Fruit fly (Drosophila melanogaster): ENCODE data around the gene Teh4.

Gene Teh4

dm6 chr3L:4148406-4148975, 29.6 kb downstream of the Teh4 start, which contains the start of gene CG1299 (continued):
- no peak for TF ChIP-seq CG17328 (GFP tag; IDR thresholded peaks at IDR 0.05)
- no peak for TF ChIP-seq zf30C (GFP tag; optimal IDR thresholded peaks at IDR 0.05)
- TF ChIP-seq CG13894 (tag; optimal IDR thresholded peaks at IDR 0.05): peak; percentile 50
- no peak for TF ChIP-seq CG17385 (GFP tag; optimal IDR thresholded peaks at IDR 0.05)
- no peak for TF ChIP-seq CG7271 (tag; optimal IDR thresholded peaks at IDR 0.05)
- TF ChIP-seq oc (tag; optimal IDR thresholded peaks at IDR 0.05): no peak
- TF ChIP-seq Bteb2 (GFP tag; optimal IDR thresholded peaks at IDR 0.05): no peak
- peak; percentile 13; the same call in 1 of the 2 replicates for TF ChIP-seq amos (GFP tag; IDR thresholded peaks at IDR 0.05; ENCODE audit: partially characterized antibody)
- TF ChIP-seq CG13287 (GFP tag; IDR thresholded peaks at IDR 0.05; ENCODE audit: partially characterized antibody): peak; percentile 12; the same call in 1 of the 2 replicates
- no peak for TF ChIP-seq C15 (GFP tag; IDR thresholded peaks at IDR 0.05)
- no peak for TF ChIP-seq CG7372 (GFP tag; IDR thresholded peaks at IDR 0.05)
- TF ChIP-seq wdn (GFP tag; IDR thresholded peaks at IDR 0.05): no peak
- TF ChIP-seq CG7357 (GFP tag; IDR thresholded peaks at IDR 0.05): no peak
- TF ChIP-seq ham (GFP tag; IDR thresholded peaks at IDR 0.05): 0 out of 2 replicates have a peak, but pooled peaks have one; percentile 31
- TF ChIP-seq CG7928 (GFP tag; optimal IDR thresholded peaks at IDR 0.05): no peak
- no peak for TF ChIP-seq usp (GFP tag; optimal IDR thresholded peaks at IDR 0.05)
- no peak for TF ChIP-seq D19B (GFP tag; optimal IDR thresholded peaks at IDR 0.05)
- no peak for TF ChIP-seq ab (GFP tag; optimal IDR thresholded peaks at IDR 0.05)
- no peak for TF ChIP-seq HLH54F (GFP tag; optimal IDR thresholded peaks at IDR 0.05)
- TF ChIP-seq gt (GFP tag; IDR thresholded peaks at IDR 0.05): no peak
- TF ChIP-seq ap (GFP tag; IDR thresholded peaks at IDR 0.05): no peak
- TF ChIP-seq dmrt99B (tag; optimal IDR thresholded peaks at IDR 0.05): no peak
- TF ChIP-seq Deaf1 (tag; optimal IDR thresholded peaks at IDR 0.05): peak; percentile 92
- TF ChIP-seq ftz-f1 (GFP tag; optimal IDR thresholded peaks at IDR 0.05): no peak
- no peak for TF ChIP-seq ken (GFP tag; IDR thresholded peaks at IDR 0.05)
- peak; percentile 38 for TF ChIP-seq nom (GFP tag; optimal IDR thresholded peaks at IDR 0.05)
- no peak for TF ChIP-seq CG5180 (GFP tag; optimal IDR thresholded peaks at IDR 0.05)
- no peak for TF ChIP-seq TFAM (GFP tag; optimal IDR thresholded peaks at IDR 0.05)
- TF ChIP-seq CG14667 (GFP tag; IDR thresholded peaks at IDR 0.05): no peak
- no peak for TF ChIP-seq crol (GFP tag; IDR thresholded peaks at IDR 0.05)
- peak; percentile 18 to 32 for TF ChIP-seq Trl (optimal IDR thresholded peaks at IDR 0.05)
- no peak for TF ChIP-seq Trl (GFP tag; optimal IDR thresholded peaks at IDR 0.05)
- no peak for TF ChIP-seq odd (GFP tag; optimal IDR thresholded peaks at IDR 0.05)
- no peak for TF ChIP-seq scrt (GFP tag; optimal IDR thresholded peaks at IDR 0.05)
- no peak for TF ChIP-seq Kr (GFP tag; optimal IDR thresholded peaks at IDR 0.05)
- no peak for TF ChIP-seq CG7987 (GFP tag; optimal IDR thresholded peaks at IDR 0.05)
- no peak for TF ChIP-seq jigr1 (GFP tag; IDR thresholded peaks at IDR 0.05)
- TF ChIP-seq chinmo (GFP tag; IDR thresholded peaks at IDR 0.05; ENCODE audit: partially characterized antibody): peak; percentile 76; the same call in 3 of the 4 replicates
- no peak for TF ChIP-seq stc (GFP tag; IDR thresholded peaks at IDR 0.05)
- no peak for TF ChIP-seq Eip74EF (GFP tag; optimal IDR thresholded peaks at IDR 0.05)
- no peak for TF ChIP-seq kay (GFP tag; optimal IDR thresholded peaks at IDR 0.05)
- TF ChIP-seq CG11560 (tag; IDR thresholded peaks at IDR 0.05): no peak
- no peak for TF ChIP-seq ranshi (GFP tag; IDR thresholded peaks at IDR 0.05)
- TF ChIP-seq B-H2 (GFP tag; optimal IDR thresholded peaks at IDR 0.05): no peak
- TF ChIP-seq sens (GFP tag): peak; percentile 4
- TF ChIP-seq CG1233 (GFP tag; optimal IDR thresholded peaks at IDR 0.05): no peak
- TF ChIP-seq CG12769 (tag; optimal IDR thresholded peaks at IDR 0.05): peak; percentile 67
- TF ChIP-seq CG34224 (GFP tag; IDR thresholded peaks at IDR 0.05; ENCODE audit: partially characterized antibody): 0 out of 3 replicates have a peak, but pooled peaks have one; percentile 17
- TF ChIP-seq unc-4 (GFP tag; IDR thresholded peaks at IDR 0.05; ENCODE audit: partially characterized antibody): 0 out of 2 replicates have a peak, but pooled peaks have one; percentile 17
- no peak for TF ChIP-seq Hey (tag; optimal IDR thresholded peaks at IDR 0.05)
- no peak for TF ChIP-seq CrebB (tag; optimal IDR thresholded peaks at IDR 0.05)

Data from whole organism, embryonic.